Worm (Caenorhabditis elegans) whole organism, L4 larva: ENCODE results near the gene srz-13.
A peak's percentile ranks its signal among the peaks of the same experiment; 100 is the strongest.

ENCODE experiments used
- F26F4.8 ChIP-seq: fragments of 200-800 bp; sonication (Bioruptor generic); conservative IDR thresholded peaks from 2 replicates; pipeline ENCODE4 v1.3.6; 2022; ENCODE audit warnings: missing genetic modification characterization, missing compliant biosample characterization
- F44E2.7 ChIP-seq: fragments of 200-800 bp; sonication (Bioruptor generic); IDR thresholded peaks from 2 replicates; pipeline ENCODE4 v2.1.2; 2022; ENCODE audit warnings: missing genetic modification characterization, missing compliant biosample characterization
- T26A8.4 ChIP-seq: fragments of 200-800 bp; sonication (Bioruptor generic); IDR thresholded peaks from 2 replicates; pipeline ENCODE4 v1.3.6; 2022; ENCODE audit warnings: missing genetic modification characterization, missing compliant biosample characterization
- ZK546.5 ChIP-seq, 2 experiments: sonication (generic microtip); optimal IDR thresholded peaks; 2 replicates each; lab custom pipeline; 2017; ENCODE audit warnings: missing biosample characterization in 2 of 2, missing genetic modification characterization in 2 of 2
- ceh-28 ChIP-seq: fragments of 150-350 bp; optimal IDR thresholded peaks from 2 replicates; lab custom pipeline; 2014; ENCODE audit warnings: missing biosample characterization, missing genetic modification reagents, missing genetic modification characterization
- ceh-44 ChIP-seq: fragments of 200-800 bp; sonication (Bioruptor generic); IDR thresholded peaks from 2 replicates; pipeline ENCODE4 v1.3.6; 2022; ENCODE audit warnings: missing genetic modification reagents, missing genetic modification characterization, missing compliant biosample characterization
- ceh-62 ChIP-seq: sonication (generic microtip); optimal IDR thresholded peaks from 2 replicates; lab custom pipeline; 2017; ENCODE audit warnings: missing biosample characterization, missing genetic modification characterization
- ces-1 ChIP-seq: fragments of 150-350 bp; sonication (generic microtip); optimal IDR thresholded peaks from 4 replicates; lab custom pipeline; 2014; ENCODE audit warnings: missing biosample characterization, missing genetic modification reagents, missing genetic modification characterization
- cey-2 ChIP-seq: sonication (generic microtip); optimal IDR thresholded peaks from 3 replicates; lab custom pipeline; 2017; ENCODE audit warnings: missing genetic modification characterization, mild to moderate bottlenecking, missing compliant biosample characterization, antibody characterized with exemption, borderline replicate concordance; ENCODE audit not compliant: insufficient read depth
- daf-16 ChIP-seq, 3 experiments: sonication (generic microtip); optimal IDR thresholded peaks; 2 replicates each; lab custom pipeline; 2016 to 2017; ENCODE audit warnings: missing genetic modification characterization in 3 of 3, missing genetic modification reagents in 3 of 3, mild to moderate bottlenecking in 2 of 3, missing compliant biosample characterization in 2 of 3, missing biosample characterization in 1 of 3, moderate library complexity in 1 of 3
- fos-1 ChIP-seq: fragments of 150-350 bp; optimal IDR thresholded peaks from 2 replicates; lab custom pipeline; 2014; ENCODE audit warnings: missing biosample characterization, missing genetic modification characterization
- hlh-11 ChIP-seq: fragments of 200-800 bp; sonication (Bioruptor generic); optimal IDR thresholded peaks from 2 replicates; lab custom pipeline; 2018; ENCODE audit warnings: mild to moderate bottlenecking, missing genetic modification characterization, missing compliant biosample characterization
- hlh-30 ChIP-seq: sonication (generic microtip); optimal IDR thresholded peaks from 2 replicates; lab custom pipeline; 2017; ENCODE audit warnings: antibody characterized with exemption, mild to moderate bottlenecking, missing genetic modification characterization, missing compliant biosample characterization; ENCODE audit not compliant: insufficient read depth
- lim-7 ChIP-seq: fragments of 200-800 bp; sonication (Bioruptor generic); IDR thresholded peaks from 2 replicates; pipeline ENCODE4 v1.3.6; 2022; ENCODE audit warnings: missing genetic modification characterization, missing compliant biosample characterization
- lin-38 ChIP-seq: fragments of 200-800 bp; sonication (Bioruptor generic); IDR thresholded peaks from 2 replicates; pipeline ENCODE4 v1.3.6; 2022; ENCODE audit warnings: missing genetic modification reagents, missing genetic modification characterization, missing compliant biosample characterization
- mes-2 ChIP-seq: sonication (generic microtip); optimal IDR thresholded peaks from 2 replicates; lab custom pipeline; 2016; ENCODE audit warnings: missing genotype, mild to moderate bottlenecking, missing genetic modification characterization, missing compliant biosample characterization; ENCODE audit not compliant: poor library complexity, severe bottlenecking
- nhr-28 ChIP-seq: fragments of 150-350 bp; optimal IDR thresholded peaks from 2 replicates; lab custom pipeline; 2014; ENCODE audit warnings: missing biosample characterization, missing genetic modification characterization
- nhr-41 ChIP-seq: fragments of 200-800 bp; sonication (Bioruptor generic); IDR thresholded peaks from 2 replicates; pipeline ENCODE4 v1.3.6; 2022; ENCODE audit warnings: missing genetic modification reagents, missing genetic modification characterization, missing compliant biosample characterization
- nhr-48 ChIP-seq: sonication (generic microtip); optimal IDR thresholded peaks from 2 replicates; lab custom pipeline; 2016; ENCODE audit warnings: mild to moderate bottlenecking, missing genetic modification characterization, missing compliant biosample characterization
- php-3 ChIP-seq: fragments of 200-800 bp; sonication (Bioruptor generic); IDR thresholded peaks from 2 replicates; pipeline ENCODE4 v1.3.6; 2022; ENCODE audit warnings: missing genetic modification reagents, missing genetic modification characterization, missing compliant biosample characterization
- pqm-1 ChIP-seq: sonication (generic microtip); optimal IDR thresholded peaks from 2 replicates; lab custom pipeline; 2017; ENCODE audit warnings: missing biosample characterization, missing genetic modification characterization
- sdz-12 ChIP-seq: fragments of 200-800 bp; sonication (Bioruptor generic); optimal IDR thresholded peaks from 2 replicates; lab custom pipeline; 2018; ENCODE audit warnings: mild to moderate bottlenecking, missing genetic modification characterization, missing compliant biosample characterization
- set-16 ChIP-seq: fragments of 200-800 bp; sonication (Bioruptor generic); IDR thresholded peaks from 2 replicates; pipeline ENCODE4 v1.3.6; 2022; ENCODE audit warnings: missing genetic modification reagents, missing genetic modification characterization, missing compliant biosample characterization
- spr-1 ChIP-seq: sonication (generic microtip); optimal IDR thresholded peaks from 2 replicates; lab custom pipeline; 2016; ENCODE audit warnings: mild to moderate bottlenecking, missing genetic modification characterization, missing compliant biosample characterization
- spr-3 ChIP-seq: fragments of 200-800 bp; sonication (Bioruptor generic); optimal IDR thresholded peaks from 2 replicates; lab custom pipeline; 2018; ENCODE audit warnings: mild to moderate bottlenecking, missing genetic modification characterization, missing compliant biosample characterization
- tra-1 ChIP-seq: fragments of 200-800 bp; sonication (Bioruptor generic); IDR thresholded peaks from 2 replicates; pipeline ENCODE4 v1.3.6; 2022; ENCODE audit warnings: missing genetic modification reagents, missing genetic modification characterization, missing compliant biosample characterization
- unc-130 ChIP-seq: sonication (generic microtip); optimal IDR thresholded peaks from 2 replicates; lab custom pipeline; 2016; ENCODE audit warnings: missing genetic modification reagents, missing genetic modification characterization, missing compliant biosample characterization
- zfp-2 ChIP-seq: sonication (generic microtip); optimal IDR thresholded peaks from 2 replicates; lab custom pipeline; 2016; ENCODE audit warnings: mild to moderate bottlenecking, missing genetic modification characterization, missing compliant biosample characterization
- zip-11 ChIP-seq: fragments of 200-800 bp; sonication (Bioruptor generic); IDR thresholded peaks from 2 replicates; pipeline ENCODE4 v1.3.6; 2022; ENCODE audit warnings: missing genetic modification characterization, missing compliant biosample characterization
- zip-2 ChIP-seq: fragments of 150-350 bp; optimal IDR thresholded peaks from 2 replicates; lab custom pipeline; 2014; ENCODE audit warnings: missing biosample characterization, missing genetic modification characterization
- ztf-7 ChIP-seq: fragments of 150-350 bp; optimal IDR thresholded peaks from 2 replicates; lab custom pipeline; 2014; ENCODE audit warnings: missing biosample characterization, missing genetic modification characterization

The srz-13 gene

DNA sequence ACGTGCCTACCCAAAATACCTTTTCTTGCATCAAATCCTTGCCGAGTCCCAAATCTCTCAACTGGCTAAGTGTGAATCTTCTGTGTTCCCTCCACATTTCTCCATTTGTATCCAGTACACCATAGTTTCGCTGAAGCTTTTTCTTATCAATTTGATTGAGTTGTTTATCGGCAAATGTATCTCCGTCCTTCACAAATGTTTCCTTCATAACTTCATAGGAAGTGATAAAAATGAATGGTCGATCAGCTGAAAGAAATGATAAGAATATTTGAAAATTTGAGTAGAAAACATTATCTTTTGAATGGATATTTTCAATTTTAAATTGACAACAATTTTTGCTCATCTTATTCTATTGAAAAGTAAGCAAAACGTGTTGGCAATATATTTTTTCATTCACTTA, 7.0 kb upstream of the srz-13 start:
- TF ChIP-seq hlh-11 (tag; lab: Kevin White, UChicago): no peak
- TF ChIP-seq ceh-44 (GFP tag; lab: Robert Waterston, UW): no peak
- TF ChIP-seq F44E2.7 (GFP tag; lab: Robert Waterston, UW): no peak
- TF ChIP-seq lin-38: no peak
- peak; percentile 58 for TF ChIP-seq nhr-28 (tag; lab: Kevin White, UChicago)
- peak; percentile 44; the same call in 1 of the 2 replicates for TF ChIP-seq php-3
- TF ChIP-seq pqm-1 (tag; lab: Kevin White, UChicago): peak; percentile 59
- no peak for TF ChIP-seq daf-16 (GFP tag; optimal IDR thresholded peaks at IDR 0.05; lab: Kevin White, UChicago)
- TF ChIP-seq daf-16 (tag; optimal IDR thresholded peaks at IDR 0.05; lab: Kevin White, UChicago): peak; percentile 77
- no peak for TF ChIP-seq F26F4.8 (GFP tag; lab: Robert Waterston, UW)
- TF ChIP-seq fos-1: no peak
- no peak for TF ChIP-seq ztf-7 (tag; lab: Kevin White, UChicago)
- no peak for TF ChIP-seq ceh-62
- TF ChIP-seq nhr-48 (tag; lab: Kevin White, UChicago): no peak
- TF ChIP-seq cey-2 (tag; lab: Kevin White, UChicago): no peak
- no peak for TF ChIP-seq tra-1 (GFP tag; lab: Robert Waterston, UW)
- TF ChIP-seq mes-2 (tag; lab: Kevin White, UChicago): no peak

DNA sequence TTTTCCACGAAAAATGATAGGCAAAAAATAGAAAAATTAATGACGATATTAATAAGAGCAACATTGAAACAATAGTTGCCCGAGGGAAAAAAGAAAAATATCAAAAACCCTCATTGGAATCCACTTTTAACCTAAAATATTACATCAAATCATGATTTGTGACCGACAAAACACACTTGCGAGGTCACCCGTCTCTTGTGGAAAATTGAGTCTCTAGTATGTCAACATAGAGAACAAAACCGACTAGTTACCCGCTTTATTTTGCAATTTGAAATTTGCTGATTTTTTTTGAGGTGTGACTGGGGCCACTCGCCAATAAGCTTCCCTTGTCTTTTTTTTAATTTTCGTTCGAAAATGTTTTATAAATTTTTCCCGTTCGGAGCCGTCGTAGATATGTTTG, 6.5 kb upstream of the srz-13 start, which contains the start of gene cyp-33D1:
cyp-33D1 (minus strand) TSS at position 101 of the 400 bp plus-strand sequence.
- TF ChIP-seq nhr-48 (tag; lab: Kevin White, UChicago): no peak
- TF ChIP-seq ceh-28 (tag; lab: Kevin White, UChicago): no peak
- no peak for TF ChIP-seq unc-130 (GFP tag; lab: Kevin White, UChicago)
- TF ChIP-seq php-3: no peak
- TF ChIP-seq nhr-41 (GFP tag; lab: Robert Waterston, UW): no peak
- TF ChIP-seq zip-11 (GFP tag; lab: Robert Waterston, UW): no peak
- TF ChIP-seq sdz-12 (GFP tag; lab: Kevin White, UChicago): no peak
- TF ChIP-seq hlh-30 (tag; lab: Kevin White, UChicago): no peak
- no peak for TF ChIP-seq zip-2 (tag; lab: Kevin White, UChicago)
- TF ChIP-seq set-16 (GFP tag; lab: Robert Waterston, UW): no peak
- no peak for TF ChIP-seq F44E2.7 (GFP tag; lab: Robert Waterston, UW)

DNA sequence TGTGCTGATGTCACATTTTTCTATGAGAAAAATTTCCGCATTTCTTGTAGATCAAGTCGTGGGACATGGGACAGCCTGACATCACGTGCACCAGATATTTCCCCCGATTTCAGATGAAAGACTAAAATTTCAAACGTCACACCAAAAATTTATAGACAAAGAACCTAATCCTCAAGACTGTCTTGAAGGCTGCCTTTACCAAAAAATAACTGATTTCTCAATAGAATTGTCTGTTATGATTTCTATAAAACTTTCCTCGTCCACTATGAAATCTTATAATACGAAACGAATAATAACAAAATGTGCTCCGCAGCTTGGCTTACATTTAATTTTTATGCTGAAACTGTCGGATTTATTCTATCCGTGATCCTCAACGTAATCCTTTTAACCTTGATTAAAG, 1.9 kb upstream of the srz-13 start, which contains the start of gene str-106:
str-106 (plus strand) TSS at position 301 of the 400 bp plus-strand sequence.
- TF ChIP-seq T26A8.4: no peak
- no peak for TF ChIP-seq zfp-2 (tag; lab: Kevin White, UChicago)

ce11 chrV:16182918-16183317, 708 bp downstream of the srz-13 start, which contains the start of gene srh-277:
Gene srh-277, plus strand, starts transcription at chrV:16183218.
- no peak for TF ChIP-seq T26A8.4
- TF ChIP-seq, all 104 proteins: peak for 0

DNA sequence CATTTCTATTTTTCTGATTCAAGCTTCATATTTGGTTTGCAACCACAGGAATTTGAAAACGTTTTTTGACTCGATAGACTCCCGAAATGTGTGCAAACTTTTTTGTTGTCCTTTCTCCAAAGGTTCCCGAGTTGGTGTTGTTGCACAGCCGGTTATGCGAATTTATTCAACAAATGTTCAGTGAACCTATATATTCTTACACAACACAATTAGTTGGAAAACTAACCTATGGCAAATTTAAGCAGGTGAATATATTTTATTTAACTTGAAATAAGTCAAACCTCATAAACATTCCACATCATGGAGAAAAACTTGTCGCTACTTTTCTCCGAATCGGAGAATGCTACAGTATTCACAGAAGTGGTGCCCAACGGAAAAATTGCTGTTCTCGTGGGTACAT, 1.1 kb downstream of the srz-13 start, which contains the start of gene srz-14:
srz-14 (plus strand) TSS at position 301 of the 400 bp plus-strand sequence.
- TF ChIP-seq ZK546.5 (tag; optimal IDR thresholded peaks at IDR 0.05; lab: Kevin White, UChicago) (no peak), ces-1 (GFP tag; lab: Kevin White, UChicago) (no peak), lim-7 (GFP tag; lab: Robert Waterston, UW) (no peak), spr-1 (tag; lab: Kevin White, UChicago) (no peak), spr-3 (GFP tag; lab: Kevin White, UChicago) (no peak), zfp-2 (tag; lab: Kevin White, UChicago) (no peak)
